Worm (Caenorhabditis elegans): ENCODE results near the gene fipp-1.

ce11 chrV:4360018-4360417 is 11.6 kb upstream of the fipp-1 start:
- TF ChIP-seq ama-1 (optimal IDR thresholded peaks at IDR 0.05) (no peak), tra-4 (tag; optimal IDR thresholded peaks at IDR 0.05) (no peak), aly-1 (tag; optimal IDR thresholded peaks at IDR 0.05) (no peak), tbx-11 (GFP tag; IDR thresholded peaks at IDR 0.05) (no peak), ceh-36 (tag; optimal IDR thresholded peaks at IDR 0.05) (no peak), ets-7 (tag; optimal IDR thresholded peaks at IDR 0.05) (no peak), hmg-4 (GFP tag; optimal IDR thresholded peaks at IDR 0.05) (no peak), B0310.2 (tag; optimal IDR thresholded peaks at IDR 0.05) (no peak), sea-1 (GFP tag; conservative IDR thresholded peaks at IDR 0.05) (no peak)

Data from whole organism, early embryonic.